Worm (Caenorhabditis elegans) whole organism, L3 larva: ENCODE results near the gene piga-1.

Experiments
- ZK546.5 ChIP-seq: sonication (generic microtip); optimal IDR thresholded peaks from 2 replicates; lab custom pipeline; 2017; ENCODE audit warnings: missing biosample characterization, missing genetic modification characterization
- aly-2 ChIP-seq: fragments of 150-350 bp; optimal IDR thresholded peaks from 2 replicates; lab custom pipeline; 2014; ENCODE audit warnings: missing biosample characterization, missing genetic modification characterization
- ama-1 ChIP-seq: fragments of 150-350 bp; optimal IDR thresholded peaks from 2 replicates; lab custom pipeline; 2018
- ceh-16 ChIP-seq: sonication (generic microtip); optimal IDR thresholded peaks from 2 replicates; lab custom pipeline; 2017; ENCODE audit warnings: missing biosample characterization, missing genetic modification characterization
- ceh-28 ChIP-seq: fragments of 150-350 bp; optimal IDR thresholded peaks from 2 replicates; lab custom pipeline; 2014; ENCODE audit warnings: missing biosample characterization, missing genetic modification reagents, missing genetic modification characterization
- ceh-82 ChIP-seq: fragments of 150-350 bp; optimal IDR thresholded peaks from 2 replicates; lab custom pipeline; 2014; ENCODE audit warnings: missing biosample characterization, missing genetic modification characterization
- egl-5 ChIP-seq: fragments of 150-350 bp; optimal IDR thresholded peaks from 2 replicates; lab custom pipeline; 2017; ENCODE audit warnings: missing biosample characterization, missing genetic modification reagents, missing genetic modification characterization, inconsistent platforms
- elt-1 ChIP-seq: fragments of 150-350 bp; optimal IDR thresholded peaks from 2 replicates; lab custom pipeline; 2014; ENCODE audit warnings: missing biosample characterization, missing genetic modification characterization
- elt-2 ChIP-seq: sonication (generic microtip); optimal IDR thresholded peaks from 2 replicates; lab custom pipeline; 2016; ENCODE audit warnings: missing genetic modification reagents, mild to moderate bottlenecking, missing genetic modification characterization, missing compliant biosample characterization
- elt-3 ChIP-seq, 3 experiments: fragments of 150-350 bp in 1 of 3; sonication (generic microtip) in 2 of 3; optimal IDR thresholded peaks; 2 replicates in 2 of 3; 4 replicates in 1 of 3; lab custom pipeline; 2014 to 2017; ENCODE audit warnings: missing biosample characterization in 3 of 3, missing genetic modification characterization in 3 of 3
- eor-1 ChIP-seq, 2 experiments: fragments of 150-350 bp; optimal IDR thresholded peaks; 2 replicates each; lab custom pipeline; 2014 to 2018; ENCODE audit warnings: missing biosample characterization in 2 of 2, missing genetic modification characterization in 2 of 2
- fkh-10 ChIP-seq: sonication (generic microtip); optimal IDR thresholded peaks from 2 replicates; lab custom pipeline; 2017; ENCODE audit warnings: missing biosample characterization, missing genetic modification reagents, missing genetic modification characterization
- fkh-2 ChIP-seq: fragments of 150-350 bp; optimal IDR thresholded peaks from 2 replicates; lab custom pipeline; 2014; ENCODE audit warnings: missing biosample characterization, missing genetic modification reagents, missing genetic modification characterization
- hmg-11 ChIP-seq: sonication (generic microtip); optimal IDR thresholded peaks from 2 replicates; lab custom pipeline; 2016; ENCODE audit warnings: missing genetic modification characterization, missing compliant biosample characterization
- jun-1 ChIP-seq: fragments of 150-350 bp; optimal IDR thresholded peaks from 2 replicates; lab custom pipeline; 2014; ENCODE audit warnings: missing biosample characterization, missing genetic modification reagents, missing genetic modification characterization
- lin-15B ChIP-seq: fragments of 150-350 bp; optimal IDR thresholded peaks from 2 replicates; lab custom pipeline; 2014; ENCODE audit warnings: missing biosample characterization, missing genetic modification characterization
- mml-1 ChIP-seq: fragments of 150-350 bp; sonication (generic microtip); optimal IDR thresholded peaks from 3 replicates; lab custom pipeline; 2014; ENCODE audit warnings: missing biosample characterization, missing genetic modification characterization
- nfya-1 ChIP-seq: sonication (generic microtip); optimal IDR thresholded peaks from 2 replicates; lab custom pipeline; 2017; ENCODE audit warnings: missing genetic modification characterization, mild to moderate bottlenecking, missing compliant biosample characterization, antibody characterized with exemption, moderate library complexity; ENCODE audit not compliant: insufficient read depth
- nhr-11 ChIP-seq: fragments of 150-350 bp; optimal IDR thresholded peaks from 2 replicates; lab custom pipeline; 2014; ENCODE audit warnings: missing biosample characterization, missing genetic modification characterization
- nhr-12 ChIP-seq: fragments of 150-350 bp; optimal IDR thresholded peaks from 2 replicates; lab custom pipeline; 2014; ENCODE audit warnings: missing biosample characterization, missing genetic modification characterization
- nhr-23 ChIP-seq: fragments of 150-350 bp; optimal IDR thresholded peaks from 2 replicates; lab custom pipeline; 2014; ENCODE audit warnings: missing biosample characterization, missing genetic modification reagents, missing genetic modification characterization
- nhr-237 ChIP-seq: fragments of 150-350 bp; optimal IDR thresholded peaks from 2 replicates; lab custom pipeline; 2014; ENCODE audit warnings: missing biosample characterization, missing genetic modification characterization
- nhr-25 ChIP-seq: sonication (generic microtip); optimal IDR thresholded peaks from 2 replicates; lab custom pipeline; 2017; ENCODE audit warnings: missing biosample characterization, missing genetic modification characterization
- nhr-43 ChIP-seq: sonication (generic microtip); optimal IDR thresholded peaks from 2 replicates; lab custom pipeline; 2016; ENCODE audit warnings: mild to moderate bottlenecking, missing genetic modification characterization, missing compliant biosample characterization; ENCODE audit not compliant: poor library complexity, severe bottlenecking
- nhr-67 ChIP-seq: fragments of 150-350 bp; optimal IDR thresholded peaks from 2 replicates; lab custom pipeline; 2014; ENCODE audit warnings: missing biosample characterization, missing genetic modification characterization
- nhr-76 ChIP-seq: fragments of 150-350 bp; sonication (generic microtip); optimal IDR thresholded peaks from 5 replicates; lab custom pipeline; 2014; ENCODE audit warnings: missing biosample characterization, missing genetic modification characterization
- nhr-77 ChIP-seq: fragments of 150-350 bp; optimal IDR thresholded peaks from 2 replicates; lab custom pipeline; 2014; ENCODE audit warnings: missing biosample characterization, missing genetic modification characterization
- pha-4 ChIP-seq: fragments of 150-350 bp; optimal IDR thresholded peaks from 2 replicates; lab custom pipeline; 2014; ENCODE audit warnings: missing biosample characterization, missing genetic modification reagents, missing genetic modification characterization
- pqm-1 ChIP-seq: fragments of 150-350 bp; optimal IDR thresholded peaks from 2 replicates; lab custom pipeline; 2017; ENCODE audit warnings: missing biosample characterization, missing genetic modification characterization, inconsistent platforms
- skn-1 ChIP-seq: fragments of 150-350 bp; optimal IDR thresholded peaks from 2 replicates; lab custom pipeline; 2014; ENCODE audit warnings: missing biosample characterization, missing genetic modification characterization
- tbx-2 ChIP-seq: sonication (generic microtip); optimal IDR thresholded peaks from 2 replicates; lab custom pipeline; 2016; ENCODE audit warnings: mild to moderate bottlenecking, missing genetic modification characterization, missing compliant biosample characterization
- zag-1 ChIP-seq: fragments of 150-350 bp; optimal IDR thresholded peaks from 2 replicates; lab custom pipeline; 2014; ENCODE audit warnings: missing biosample characterization, missing genetic modification characterization
- ztf-11 ChIP-seq: fragments of 150-350 bp; optimal IDR thresholded peaks from 2 replicates; lab custom pipeline; 2014; ENCODE audit warnings: missing biosample characterization, missing genetic modification characterization
- ztf-4 ChIP-seq: fragments of 150-350 bp; optimal IDR thresholded peaks from 2 replicates; lab custom pipeline; 2014; ENCODE audit warnings: missing biosample characterization, missing genetic modification characterization

The piga-1 gene

DNA sequence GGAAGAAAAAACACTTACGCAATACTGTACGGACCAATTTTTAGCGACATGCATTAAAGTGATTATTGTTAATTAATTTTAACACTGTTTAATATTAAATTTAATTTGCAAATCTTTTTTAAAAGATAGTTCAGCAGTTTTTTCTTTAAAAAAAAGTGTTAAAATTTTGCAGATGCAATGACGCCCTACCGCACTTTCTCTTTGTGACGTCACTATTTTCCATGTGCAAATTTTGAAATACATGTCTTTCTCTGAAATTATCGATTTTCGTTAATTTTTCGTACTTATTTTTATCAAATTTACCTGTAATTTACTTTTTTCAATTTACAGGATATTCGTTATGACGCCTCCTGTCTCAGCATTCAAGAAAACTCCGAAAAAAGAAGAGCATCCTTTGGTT, at the start of gene piga-1, which contains the start of gene eif-2Bepsilon:
TSS of gene piga-1 (minus strand) at position 174 of the 400 bp plus-strand sequence.
TSS of gene eif-2Bepsilon (plus strand) at position 331 of the 400 bp plus-strand sequence.
- TF ChIP-seq lin-15B (tag; lab: Kevin White, UChicago) (peak; percentile 56), nhr-12 (tag; lab: Kevin White, UChicago) (no peak), pha-4 (tag; lab: Kevin White, UChicago) (peak; percentile 74), ceh-28 (tag; lab: Kevin White, UChicago) (peak; percentile 31), elt-2 (tag; lab: Kevin White, UChicago) (peak; percentile 2)

DNA sequence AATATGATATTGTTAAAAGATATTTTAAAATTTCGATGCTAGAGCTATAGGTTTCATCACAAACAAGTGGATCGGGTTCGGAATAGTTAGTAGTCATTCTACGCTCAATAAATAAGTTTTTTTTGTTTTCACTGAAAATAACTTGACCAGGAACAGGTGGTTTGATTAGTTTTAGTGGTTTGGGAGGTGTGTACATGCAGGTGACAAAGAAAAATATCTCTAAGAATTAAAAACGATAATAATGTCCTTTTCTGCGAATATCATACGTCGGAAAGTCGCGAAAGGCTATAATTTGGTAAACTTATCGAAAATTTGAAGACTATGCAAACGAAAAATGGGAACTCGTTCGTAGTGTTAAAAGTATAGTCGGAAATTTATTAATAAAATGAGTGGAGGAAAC, 48.8 kb upstream of the piga-1 start, which contains the start of gene srg-15:
TSS of gene srg-15 (minus strand) at position 101 of the 400 bp plus-strand sequence.
- TF ChIP-seq mml-1 (tag; lab: Kevin White, UChicago) (no peak), hmg-11 (tag; lab: Kevin White, UChicago) (no peak), nhr-23 (tag; lab: Kevin White, UChicago) (no peak), elt-3 (tag; optimal IDR thresholded peaks at IDR 0.05; lab: Kevin White, UChicago) (no peak)

- TF ChIP-seq elt-2 (tag; lab: Kevin White, UChicago) (peak; percentile 19), skn-1 (tag; lab: Kevin White, UChicago) (no peak), jun-1 (tag; lab: Kevin White, UChicago) (no peak), nfya-1 (tag; lab: Kevin White, UChicago) (peak; percentile 18), nhr-11 (tag; lab: Kevin White, UChicago) (peak; percentile 25), ceh-16 (tag; lab: Kevin White, UChicago) (no peak), nhr-43 (peak; percentile 19), tbx-2 (no peak)
- TF ChIP-seq, all 47 proteins: peak for 4
Observed at ce11 chrII:8707024-8707423, 45.5 kb upstream of the piga-1 start, which contains the start of gene cup-16. Gene cup-16 (plus strand): TSS chrII:8707155.

DNA sequence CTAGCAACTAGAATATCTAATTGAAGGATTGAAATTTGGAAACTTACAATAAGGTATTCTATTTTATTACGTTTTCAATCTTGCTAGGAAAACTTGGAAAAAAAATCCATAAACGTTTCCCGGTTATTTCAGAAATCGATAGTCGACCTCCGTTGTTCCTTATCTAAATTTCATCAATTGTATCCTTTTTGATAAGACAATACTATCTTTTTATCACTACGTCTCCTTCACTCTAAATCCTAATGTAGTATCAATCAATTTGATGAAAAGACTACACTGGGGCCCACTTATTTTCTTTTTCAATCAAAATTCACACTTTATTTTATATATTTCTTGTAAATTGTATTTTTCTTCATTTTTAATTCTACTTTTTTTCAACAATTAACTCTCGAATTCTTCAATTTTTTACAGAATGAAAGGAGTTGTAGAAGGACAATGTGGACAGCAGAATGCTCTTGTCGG, 42.9 kb upstream of the piga-1 start, which contains the start of gene prx-5:
TSS of gene prx-5 (plus strand) at position 412 of the 462 bp plus-strand sequence.
- no peak for TF ChIP-seq zag-1 (tag; lab: Kevin White, UChicago)
- no peak for TF ChIP-seq mml-1 (tag; lab: Kevin White, UChicago)
- TF ChIP-seq ztf-4 (tag; lab: Kevin White, UChicago): no peak
- TF ChIP-seq elt-2 (tag; lab: Kevin White, UChicago): peak; percentile 67
- TF ChIP-seq hmg-11 (tag; lab: Kevin White, UChicago): no peak
- TF ChIP-seq ZK546.5 (tag; lab: Kevin White, UChicago): no peak
- peak; percentile 50 for TF ChIP-seq pqm-1 (tag; lab: Kevin White, UChicago)
- no peak for TF ChIP-seq ztf-11 (tag; lab: Kevin White, UChicago)
- TF ChIP-seq nfya-1 (tag; lab: Kevin White, UChicago): no peak
- TF ChIP-seq nhr-12 (tag; lab: Kevin White, UChicago): no peak
- no peak for TF ChIP-seq elt-3 (tag; optimal IDR thresholded peaks at IDR 0.05; lab: Kevin White, UChicago)
- TF ChIP-seq nhr-77 (tag; lab: Kevin White, UChicago): no peak
- no peak for TF ChIP-seq nhr-237 (tag; lab: Kevin White, UChicago)
- TF ChIP-seq eor-1 (tag; optimal IDR thresholded peaks at IDR 0.05; lab: Kevin White, UChicago): no peak
- TF ChIP-seq fkh-2: no peak
- TF ChIP-seq egl-5 (tag; lab: Kevin White, UChicago): no peak
- TF ChIP-seq ceh-82 (tag; lab: Kevin White, UChicago): no peak
- no peak for TF ChIP-seq tbx-2
- TF ChIP-seq ceh-28 (tag; lab: Kevin White, UChicago): peak; percentile 43
- TF ChIP-seq nhr-25 (tag; lab: Kevin White, UChicago): no peak
- TF ChIP-seq nhr-67 (tag; lab: Kevin White, UChicago): no peak

DNA sequence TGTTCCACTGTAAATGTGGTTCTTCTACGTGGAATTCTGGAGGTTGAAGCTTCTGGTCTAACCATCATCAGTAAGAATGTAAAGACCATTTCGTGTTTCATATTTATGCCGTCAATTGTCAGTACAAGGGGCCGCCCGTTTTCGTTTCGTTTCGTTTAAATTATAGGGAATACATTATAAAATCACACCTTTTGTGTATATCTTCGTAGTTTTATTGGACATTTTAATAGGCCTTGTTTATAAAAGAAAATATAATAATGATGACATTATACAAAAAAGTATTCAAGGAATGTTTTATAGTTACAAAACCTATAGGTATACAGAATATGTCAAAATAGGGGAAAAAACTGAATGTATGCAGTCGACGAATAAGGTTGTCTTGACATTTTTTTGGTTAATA, 42.2 kb upstream of the piga-1 start, which contains the start of gene ceh-7:
TSS of gene ceh-7 (minus strand) at position 101 of the 400 bp plus-strand sequence.
- TF ChIP-seq nhr-76: no peak
- TF ChIP-seq nhr-67 (tag; lab: Kevin White, UChicago): no peak
- no peak for TF ChIP-seq jun-1 (tag; lab: Kevin White, UChicago)
- no peak for TF ChIP-seq elt-2 (tag; lab: Kevin White, UChicago)
- no peak for TF ChIP-seq nfya-1 (tag; lab: Kevin White, UChicago)
- no peak for TF ChIP-seq aly-2 (tag; lab: Kevin White, UChicago)
- no peak for TF ChIP-seq ztf-4 (tag; lab: Kevin White, UChicago)
- no peak for TF ChIP-seq ama-1 (lab: Kevin White, UChicago)
- no peak for TF ChIP-seq tbx-2
- no peak for TF ChIP-seq nhr-43
- no peak for TF ChIP-seq elt-1
- TF ChIP-seq elt-3 (tag; optimal IDR thresholded peaks at IDR 0.05; lab: Kevin White, UChicago): no peak
- TF ChIP-seq nhr-11 (tag; lab: Kevin White, UChicago): no peak
- no peak for TF ChIP-seq nhr-77 (tag; lab: Kevin White, UChicago)
- no peak for TF ChIP-seq ceh-16 (tag; lab: Kevin White, UChicago)
- no peak for TF ChIP-seq fkh-10
- TF ChIP-seq nhr-237 (tag; lab: Kevin White, UChicago): no peak
- no peak for TF ChIP-seq zag-1 (tag; lab: Kevin White, UChicago)
- no peak for TF ChIP-seq pha-4 (tag; lab: Kevin White, UChicago)
